Worm (Caenorhabditis elegans) whole organism, midembryonic: ENCODE measurements around the gene F10E9.12.
"Not testable (repeated sequence)": the region's sequence is repeated elsewhere in the genome, so short reads cannot be mapped to it uniquely, and the experiment has no call there.

ENCODE experiments used
- T22C8.4 ChIP-seq: fragments of 200-800 bp; sonication (Bioruptor generic); IDR thresholded peaks from 2 replicates; pipeline ENCODE4 v1.3.6; 2022; ENCODE audit warnings: missing genetic modification characterization, missing compliant biosample characterization
- cog-1 ChIP-seq: sonication (generic microtip); optimal IDR thresholded peaks from 2 replicates; lab custom pipeline; 2016; ENCODE audit warnings: missing genetic modification characterization, missing compliant biosample characterization
- flt-1 ChIP-seq: fragments of 200-800 bp; sonication (Bioruptor generic); IDR thresholded peaks from 2 replicates; pipeline ENCODE4 v1.3.6; 2022; ENCODE audit warnings: missing genetic modification characterization, missing compliant biosample characterization
- klf-2 ChIP-seq: fragments of 200-800 bp; sonication (Bioruptor generic); conservative IDR thresholded peaks from 2 replicates; pipeline ENCODE4 v1.3.6; 2022; ENCODE audit warnings: missing genetic modification reagents, missing genetic modification characterization, missing compliant biosample characterization
- med-1 ChIP-seq: sonication (generic microtip); optimal IDR thresholded peaks from 2 replicates; lab custom pipeline; 2017; ENCODE audit warnings: missing genetic modification characterization, mild to moderate bottlenecking, missing compliant biosample characterization, antibody characterized with exemption, missing genetic modification reagents; ENCODE audit not compliant: insufficient read depth
- ref-1 ChIP-seq: fragments of 200-800 bp; sonication (Bioruptor generic); conservative IDR thresholded peaks from 2 replicates; pipeline ENCODE4 v1.3.6; 2022; ENCODE audit warnings: missing genetic modification reagents, missing genetic modification characterization, missing compliant biosample characterization
- tab-1 ChIP-seq: fragments of 200-800 bp; sonication (Bioruptor generic); IDR thresholded peaks from 2 replicates; pipeline ENCODE4 v1.3.6; 2022; ENCODE audit warnings: missing genetic modification characterization, missing compliant biosample characterization
- ztf-23 ChIP-seq: fragments of 200-800 bp; sonication (Bioruptor generic); IDR thresholded peaks from 2 replicates; pipeline ENCODE4 v1.3.6; 2022; ENCODE audit warnings: missing genetic modification reagents, missing genetic modification characterization, missing compliant biosample characterization
- ztf-29 ChIP-seq: fragments of 200-800 bp; sonication (Bioruptor generic); IDR thresholded peaks from 2 replicates; pipeline ENCODE4 v1.3.6; 2022; ENCODE audit warnings: missing genetic modification reagents, missing genetic modification characterization, missing compliant biosample characterization

F10E9.12 gene

DNA sequence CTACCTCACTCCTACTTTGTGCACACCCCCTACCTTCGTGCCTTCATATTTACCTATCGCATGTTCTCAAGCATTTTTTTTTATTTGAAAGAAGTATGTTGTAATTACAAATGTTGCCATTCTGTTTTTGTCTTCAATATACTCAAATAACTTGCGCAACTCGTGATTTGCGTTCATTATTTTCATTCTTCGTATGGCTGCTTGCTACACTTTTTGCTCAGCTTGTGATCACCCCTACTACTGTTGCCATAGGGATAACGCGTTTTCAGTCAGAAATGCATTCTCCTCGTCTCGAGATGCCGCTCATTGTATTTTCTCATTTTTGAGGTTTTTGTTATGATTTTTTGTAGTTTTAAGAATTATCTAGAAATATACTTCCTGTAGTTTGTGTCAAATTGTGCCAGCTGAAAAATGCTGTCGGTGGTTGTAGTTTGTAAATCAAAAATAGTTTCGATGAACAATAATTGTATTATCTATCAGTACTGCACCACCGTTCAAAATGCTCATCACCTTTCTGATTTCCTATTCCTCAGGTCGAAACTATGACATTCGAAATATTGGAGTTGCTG is 1.6 kb upstream of the F10E9.12 start, which contains the start of gene F10E9.1:
Gene F10E9.1, plus strand, starts transcription at position 519 of the 569 bp plus-strand sequence.
- no peak for TF ChIP-seq ref-1
- TF ChIP-seq ztf-29 (GFP tag; lab: Robert Waterston, UW), result no peak

DNA sequence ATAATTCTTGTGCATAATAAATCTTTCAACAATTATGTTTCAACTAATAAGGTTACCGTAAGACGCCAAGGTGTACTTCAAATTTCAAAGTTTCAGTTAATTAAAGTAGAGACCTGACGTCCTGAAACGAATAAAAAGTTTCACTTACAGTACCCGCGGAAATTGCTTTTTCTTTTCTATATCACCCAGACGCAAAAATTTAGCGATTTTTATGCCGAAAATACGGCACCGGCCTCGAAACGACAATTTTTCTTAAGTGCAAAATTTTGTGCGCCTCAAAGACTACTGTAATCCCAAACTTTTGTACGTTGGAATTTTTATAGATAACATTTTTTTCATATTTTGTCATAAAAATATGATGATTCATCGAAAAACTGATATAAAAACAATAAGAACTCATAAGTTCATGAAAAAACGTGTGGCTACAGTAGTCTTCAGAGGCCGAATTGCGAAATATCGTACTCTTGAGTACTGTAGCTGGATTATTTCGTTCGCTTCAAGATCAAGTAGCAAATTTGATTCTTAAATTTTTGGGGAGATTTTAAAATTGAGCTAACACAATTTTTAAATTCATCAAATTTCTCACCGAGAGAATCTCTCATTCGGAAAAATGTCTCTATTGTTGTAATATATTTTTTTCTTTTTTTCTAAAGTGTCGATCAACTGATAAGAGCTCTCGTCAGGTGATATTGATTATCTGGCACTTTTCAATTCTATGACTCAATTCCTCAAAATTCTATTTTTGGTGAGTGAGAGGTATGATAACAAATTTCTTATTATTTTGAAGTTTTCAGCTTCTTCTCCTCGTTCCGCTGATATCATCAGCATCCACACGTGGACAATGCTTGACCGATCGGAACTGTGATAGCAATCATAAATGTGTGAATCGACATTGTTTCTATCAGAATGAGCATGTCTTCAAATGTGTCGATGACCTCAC is 1.5 kb downstream of the F10E9.12 start, which contains the start of gene ZC262.13:
Gene ZC262.13, plus strand, starts transcription at position 641 of the 940 bp plus-strand sequence.
- TF ChIP-seq T22C8.4 (GFP tag; lab: Robert Waterston, UW) (no peak), cog-1 (no peak), ref-1 (no peak), ztf-23 (GFP tag; lab: Robert Waterston, UW) (no peak), ztf-29 (GFP tag; lab: Robert Waterston, UW) (no peak), klf-2 (GFP tag; lab: Robert Waterston, UW) (no peak)

DNA sequence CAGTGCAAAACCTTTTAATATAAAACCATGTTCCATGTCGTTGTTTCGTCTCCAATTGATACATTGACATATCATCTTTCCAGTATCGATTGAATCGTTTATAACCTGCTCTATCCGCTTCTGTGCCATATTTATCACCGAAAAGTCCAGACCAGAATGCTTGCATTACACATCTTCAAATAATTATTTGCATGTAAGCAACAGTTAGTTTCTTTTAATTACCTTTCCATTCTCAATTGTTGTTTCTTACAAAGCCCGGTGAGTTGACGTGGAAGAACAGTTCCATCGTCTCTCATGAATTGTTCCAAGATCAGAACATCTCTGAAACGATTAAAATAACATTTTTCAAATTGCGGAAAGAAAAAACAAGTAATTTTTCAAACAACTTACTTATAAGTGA is 6.9 kb downstream of the F10E9.12 start, which contains the start of gene iglr-2:
Gene iglr-2, minus strand, starts transcription at position 101 of the 400 bp plus-strand sequence.
- no peak for TF ChIP-seq med-1 (GFP tag; lab: Kevin White, UChicago)
- TF ChIP-seq cog-1, result no peak
- no peak for TF ChIP-seq flt-1 (GFP tag; lab: Robert Waterston, UW)
- no peak for TF ChIP-seq ztf-29 (GFP tag; lab: Robert Waterston, UW)
- no peak for TF ChIP-seq ztf-23 (GFP tag; lab: Robert Waterston, UW)

DNA sequence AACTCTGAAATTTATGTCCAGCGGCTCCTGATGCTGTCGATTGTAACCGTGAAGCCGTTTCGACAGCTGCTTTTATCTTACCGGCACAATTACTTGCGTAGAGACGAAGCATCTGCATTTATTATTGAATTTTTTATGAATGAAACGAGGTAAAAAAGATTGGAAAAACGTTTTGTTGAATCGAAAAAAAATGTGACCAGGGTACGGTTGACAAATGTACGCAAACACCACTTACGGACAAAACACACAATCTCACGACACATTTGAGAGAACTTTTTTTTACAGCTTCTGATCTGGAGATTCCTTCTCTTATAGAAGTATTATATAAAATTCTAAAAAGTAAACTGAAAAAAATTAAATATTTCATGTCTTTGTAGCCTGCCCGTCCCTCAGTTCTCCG is 7.4 kb downstream of the F10E9.12 start, which contains the start of the genes mrps-18A and ZC262.2:
Gene mrps-18A, minus strand, starts transcription at position 141 of the 400 bp plus-strand sequence.
Gene ZC262.2, plus strand, starts transcription at position 284 of the 400 bp plus-strand sequence.
- TF ChIP-seq T22C8.4 (GFP tag; lab: Robert Waterston, UW) (no peak), ztf-29 (GFP tag; lab: Robert Waterston, UW) (no peak), med-1 (GFP tag; lab: Kevin White, UChicago) (no peak), flt-1 (GFP tag; lab: Robert Waterston, UW) (no peak), tab-1 (GFP tag; lab: Robert Waterston, UW) (no peak), cog-1 (no peak), ztf-23 (GFP tag; lab: Robert Waterston, UW) (no peak), ref-1 (no peak), klf-2 (GFP tag; lab: Robert Waterston, UW) (no peak)

DNA sequence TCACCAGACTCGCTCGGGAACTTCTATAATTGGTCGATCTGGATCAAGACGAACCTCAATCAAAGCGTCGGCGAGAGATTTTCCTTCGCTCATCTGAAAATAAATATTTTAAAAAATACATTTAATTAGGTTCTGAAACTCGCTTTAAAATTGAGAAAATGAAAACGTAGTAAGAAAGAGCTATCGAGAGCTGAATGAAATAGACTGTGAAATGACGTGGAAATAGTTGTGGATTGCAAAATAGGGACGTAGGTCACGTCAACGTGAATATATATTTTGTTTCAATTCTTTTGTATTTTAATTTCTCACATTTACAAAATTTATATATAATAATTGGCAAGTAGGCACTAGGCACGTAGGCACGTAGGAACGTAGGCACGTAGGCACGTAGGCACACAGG is 10.1 kb downstream of the F10E9.12 start, which contains the start of gene ZC262.4:
Gene ZC262.4, minus strand, starts transcription at position 101 of the 400 bp plus-strand sequence.
- TF ChIP-seq T22C8.4 (GFP tag; lab: Robert Waterston, UW) (no peak), klf-2 (GFP tag; lab: Robert Waterston, UW) (no peak), ztf-29 (GFP tag; lab: Robert Waterston, UW) (no peak), ztf-23 (GFP tag; lab: Robert Waterston, UW) (no peak), ref-1 (no peak), flt-1 (GFP tag; lab: Robert Waterston, UW) (no peak), cog-1 (no peak), tab-1 (GFP tag; lab: Robert Waterston, UW) (no peak), med-1 (GFP tag; lab: Kevin White, UChicago) (no peak)

DNA sequence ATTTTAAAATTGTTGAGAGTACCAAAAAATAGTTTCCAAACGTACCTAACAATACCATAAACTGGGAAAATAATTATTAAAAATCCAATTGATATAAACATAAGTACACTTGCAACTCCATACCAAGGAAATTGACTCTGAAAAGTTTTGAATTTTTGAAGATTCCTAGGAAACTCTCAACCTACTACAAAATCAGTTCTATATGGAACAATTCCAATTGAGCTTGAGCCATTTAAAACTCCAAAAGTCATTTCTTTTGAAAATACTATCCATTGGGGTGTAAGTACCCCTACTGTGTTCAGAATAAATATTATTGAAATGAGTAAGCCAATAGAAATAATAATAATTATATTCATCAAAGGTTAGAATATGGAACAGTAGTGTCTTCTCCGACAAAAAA is 15.0 kb downstream of the F10E9.12 start, which contains the start of gene clc-28:
Gene clc-28, minus strand, starts transcription at position 101 of the 400 bp plus-strand sequence.
- not testable (repeated sequence) for TF ChIP-seq klf-2 (GFP tag; lab: Robert Waterston, UW); ztf-23 (GFP tag; lab: Robert Waterston, UW); ref-1

DNA sequence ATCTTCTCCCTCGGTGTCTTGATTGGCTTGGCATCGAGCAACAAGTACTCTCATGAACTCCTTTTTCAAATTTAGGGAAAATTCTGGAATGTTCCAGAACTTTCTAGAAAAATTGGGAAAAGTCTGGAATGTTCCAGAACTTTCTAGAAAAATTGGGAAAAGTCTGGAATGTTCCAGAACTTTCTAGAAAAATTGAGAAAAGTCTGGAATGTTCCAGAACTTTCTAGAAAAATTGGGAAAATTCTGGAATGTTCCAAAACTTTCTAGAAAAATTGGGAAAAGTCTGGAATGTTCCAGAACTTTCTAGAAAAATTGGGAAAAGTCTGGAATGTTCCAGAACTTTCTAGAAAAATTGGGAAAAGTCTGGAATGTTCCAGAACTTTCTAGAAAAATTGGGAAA is 19.9 kb downstream of the F10E9.12 start, which contains the start of gene ZC262.7:
Gene ZC262.7, minus strand, starts transcription at position 54 of the 400 bp plus-strand sequence.
- not testable (repeated sequence) for TF ChIP-seq ztf-23, tab-1, klf-2 (GFP tag; lab: Robert Waterston, UW)

DNA sequence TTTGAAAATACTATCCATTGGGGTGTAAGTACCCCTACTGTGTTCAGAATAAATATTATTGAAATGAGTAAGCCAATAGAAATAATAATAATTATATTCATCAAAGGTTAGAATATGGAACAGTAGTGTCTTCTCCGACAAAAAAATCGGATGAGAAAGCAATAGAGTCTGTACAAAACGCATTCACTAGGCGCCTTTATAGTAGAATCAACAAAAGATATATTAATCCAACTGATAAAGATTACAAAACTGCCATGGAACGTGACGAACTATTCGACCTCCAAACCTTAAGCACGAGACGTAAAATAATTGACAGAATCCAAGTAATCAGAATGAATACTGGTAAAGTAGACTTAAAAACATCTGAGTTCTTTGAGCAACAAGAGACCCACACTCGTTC is 23.5 kb downstream of the F10E9.12 start, which contains the start of gene clc-29:
Gene clc-29, minus strand, starts transcription at position 101 of the 400 bp plus-strand sequence.
- not testable (repeated sequence) for TF ChIP-seq med-1 (GFP tag; lab: Kevin White, UChicago); ref-1; klf-2 (GFP tag; lab: Robert Waterston, UW)

DNA sequence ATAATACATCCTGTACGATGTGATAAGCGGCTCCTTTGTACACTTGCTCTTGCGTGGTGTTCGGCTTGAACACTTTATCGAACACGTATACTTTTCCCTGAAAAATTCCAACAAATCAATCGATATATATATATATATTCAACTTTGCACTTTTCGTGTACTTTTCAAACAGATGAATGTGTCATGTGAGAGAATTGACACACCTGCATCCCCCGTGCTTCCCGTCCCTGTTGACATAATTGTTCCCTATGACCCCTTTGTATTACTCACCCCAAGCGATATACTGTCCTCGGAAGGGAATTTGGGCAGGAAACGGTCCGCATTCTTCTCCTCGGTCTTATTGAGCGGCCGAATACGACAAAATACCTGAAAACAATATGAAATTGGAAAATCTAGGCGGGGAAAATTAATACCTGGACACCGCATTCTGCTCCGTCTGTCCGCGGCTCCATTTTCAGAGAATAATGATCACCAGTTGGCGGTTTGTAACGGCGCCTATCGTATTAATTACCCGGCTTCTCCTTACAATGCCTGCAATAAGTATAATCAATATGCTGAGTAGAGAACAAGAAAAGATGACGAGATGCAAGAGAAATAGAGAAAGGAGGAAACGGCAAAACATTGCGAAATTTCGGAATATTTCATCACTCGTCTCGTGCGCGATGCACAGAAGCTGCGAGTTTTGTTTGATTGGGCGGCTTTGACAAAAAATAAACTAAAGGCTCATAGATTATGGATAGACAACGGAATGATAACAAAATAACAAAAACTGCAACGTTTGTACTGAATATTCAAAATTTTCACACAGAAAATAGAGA is 30.5 kb downstream of the F10E9.12 start, which contains the start of gene unc-116:
Gene unc-116, minus strand, starts transcription at position 531 of the 818 bp plus-strand sequence.
- no peak for TF ChIP-seq ref-1
- no peak for TF ChIP-seq ztf-29 (GFP tag; lab: Robert Waterston, UW)
- no peak for TF ChIP-seq flt-1 (GFP tag; lab: Robert Waterston, UW)
- no peak for TF ChIP-seq ztf-23 (GFP tag; lab: Robert Waterston, UW)
- TF ChIP-seq klf-2 (GFP tag; lab: Robert Waterston, UW), result no peak
- TF ChIP-seq med-1 (GFP tag; lab: Kevin White, UChicago), result no peak
- TF ChIP-seq cog-1, result no peak
- TF ChIP-seq tab-1 (GFP tag; lab: Robert Waterston, UW), result no peak
- TF ChIP-seq T22C8.4 (GFP tag; lab: Robert Waterston, UW), result no peak
